Worm (Caenorhabditis elegans) whole organism, mixed stage, embryonic: ENCODE measurements around the gene C13F10.5.
A peak's percentile ranks its signal among the peaks of the same experiment; 100 is the strongest.

Experiments used
- bed-3 ChIP-seq: fragments of 200-800 bp; sonication (Bioruptor generic); optimal IDR thresholded peaks from 3 replicates; lab custom pipeline; 2018; ENCODE audit warnings: mild to moderate bottlenecking, missing genetic modification characterization, moderate library complexity, missing compliant biosample characterization
- blmp-1 ChIP-seq: fragments of 150-350 bp; optimal IDR thresholded peaks from 2 replicates; lab custom pipeline; 2014; ENCODE audit warnings: missing biosample characterization, missing genetic modification characterization
- ceh-39 ChIP-seq: fragments of 150-350 bp; optimal IDR thresholded peaks from 2 replicates; lab custom pipeline; 2014; ENCODE audit warnings: missing biosample characterization, missing genetic modification characterization
- ceh-43 ChIP-seq: fragments of 200-800 bp; sonication (Bioruptor generic); optimal IDR thresholded peaks from 2 replicates; lab custom pipeline; 2018; ENCODE audit warnings: mild to moderate bottlenecking, missing genetic modification characterization, moderate library complexity, missing compliant biosample characterization
- ceh-83 ChIP-seq: fragments of 200-800 bp; sonication (Bioruptor generic); optimal IDR thresholded peaks from 2 replicates; lab custom pipeline; 2018; ENCODE audit warnings: mild to moderate bottlenecking, missing genetic modification characterization, missing compliant biosample characterization
- drap-1 ChIP-seq: fragments of 200-800 bp; sonication (Bioruptor generic); optimal IDR thresholded peaks from 3 replicates; lab custom pipeline; 2018; ENCODE audit warnings: mild to moderate bottlenecking, missing genetic modification characterization, missing compliant biosample characterization
- elt-1 ChIP-seq: sonication (generic microtip); optimal IDR thresholded peaks from 2 replicates; lab custom pipeline; 2017; ENCODE audit warnings: missing genetic modification characterization, mild to moderate bottlenecking, missing compliant biosample characterization, antibody characterized with exemption, moderate library complexity, borderline replicate concordance; ENCODE audit not compliant: insufficient read depth
- elt-3 ChIP-seq: fragments of 150-350 bp; optimal IDR thresholded peaks from 2 replicates; lab custom pipeline; 2014; ENCODE audit warnings: missing biosample characterization, missing genetic modification characterization
- flh-1 ChIP-seq: fragments of 200-800 bp; sonication (Bioruptor generic); optimal IDR thresholded peaks from 2 replicates; lab custom pipeline; 2018; ENCODE audit warnings: mild to moderate bottlenecking, missing genetic modification characterization, moderate library complexity, missing compliant biosample characterization
- ham-2 ChIP-seq: fragments of 200-800 bp; sonication (Bioruptor generic); optimal IDR thresholded peaks from 2 replicates; lab custom pipeline; 2018; ENCODE audit warnings: mild to moderate bottlenecking, missing genetic modification characterization, missing compliant biosample characterization
- hlh-1 ChIP-seq: fragments of 150-350 bp; optimal IDR thresholded peaks from 2 replicates; lab custom pipeline; 2014; ENCODE audit warnings: missing biosample characterization, missing genetic modification reagents, missing genetic modification characterization
- lin-32 ChIP-seq: fragments of 200-800 bp; sonication (Bioruptor generic); optimal IDR thresholded peaks from 2 replicates; lab custom pipeline; 2018; ENCODE audit warnings: mild to moderate bottlenecking, missing genetic modification characterization, missing compliant biosample characterization
- mab-5 ChIP-seq: fragments of 150-350 bp; optimal IDR thresholded peaks from 2 replicates; lab custom pipeline; 2014; ENCODE audit warnings: missing biosample characterization, missing genetic modification characterization
- mep-1 ChIP-seq: fragments of 150-350 bp; optimal IDR thresholded peaks from 2 replicates; lab custom pipeline; 2017; ENCODE audit warnings: missing biosample characterization, missing genetic modification reagents, missing genetic modification characterization, inconsistent platforms
- mls-2 ChIP-seq: sonication (generic microtip); optimal IDR thresholded peaks from 2 replicates; lab custom pipeline; 2016; ENCODE audit warnings: mild to moderate bottlenecking, missing genetic modification characterization, moderate library complexity, missing compliant biosample characterization
- nhr-12 ChIP-seq: fragments of 150-350 bp; optimal IDR thresholded peaks from 2 replicates; lab custom pipeline; 2014; ENCODE audit warnings: missing biosample characterization, missing genetic modification characterization
- nhr-2 ChIP-seq: fragments of 150-350 bp; optimal IDR thresholded peaks from 2 replicates; lab custom pipeline; 2014; ENCODE audit warnings: missing biosample characterization, missing genetic modification characterization
- nhr-237 ChIP-seq: fragments of 150-350 bp; optimal IDR thresholded peaks from 2 replicates; lab custom pipeline; 2014; ENCODE audit warnings: missing biosample characterization, missing genetic modification characterization
- nhr-76 ChIP-seq: sonication (generic microtip); optimal IDR thresholded peaks from 2 replicates; lab custom pipeline; 2017; ENCODE audit warnings: missing biosample characterization, missing genetic modification characterization
- sem-2 ChIP-seq: fragments of 200-800 bp; sonication (Bioruptor generic); optimal IDR thresholded peaks from 2 replicates; lab custom pipeline; 2018; ENCODE audit warnings: mild to moderate bottlenecking, missing genetic modification characterization, missing compliant biosample characterization
- snpc-4 ChIP-seq: fragments of 150-350 bp; optimal IDR thresholded peaks from 2 replicates; lab custom pipeline; 2014; ENCODE audit warnings: missing biosample characterization, missing genetic modification characterization
- sptf-1 ChIP-seq: sonication (generic microtip); optimal IDR thresholded peaks from 2 replicates; lab custom pipeline; 2017; ENCODE audit warnings: mild to moderate bottlenecking, missing genetic modification characterization, moderate library complexity, missing compliant biosample characterization
- tbx-8 ChIP-seq: fragments of 200-800 bp; sonication (Bioruptor generic); optimal IDR thresholded peaks from 2 replicates; lab custom pipeline; 2018; ENCODE audit warnings: mild to moderate bottlenecking, missing genetic modification characterization, moderate library complexity, missing compliant biosample characterization
- unc-39 ChIP-seq: fragments of 150-350 bp; optimal IDR thresholded peaks from 2 replicates; lab custom pipeline; 2014; ENCODE audit warnings: missing biosample characterization, missing genetic modification characterization
- unc-62 ChIP-seq: fragments of 150-350 bp; optimal IDR thresholded peaks from 2 replicates; lab custom pipeline; 2014; ENCODE audit warnings: missing biosample characterization, missing genetic modification reagents, missing genetic modification characterization
- zip-8 ChIP-seq: fragments of 150-350 bp; optimal IDR thresholded peaks from 2 replicates; lab custom pipeline; 2014; ENCODE audit warnings: missing biosample characterization, missing genetic modification characterization
- ztf-11 ChIP-seq: fragments of 150-350 bp; optimal IDR thresholded peaks from 2 replicates; lab custom pipeline; 2014; ENCODE audit warnings: missing biosample characterization, missing genetic modification characterization

Gene C13F10.5

ce11 chrV:7218988-7219387 lies at the start of gene C13F10.5:
Gene C13F10.5, minus strand, starts transcription at chrV:7219088.
- TF ChIP-seq nhr-237, result no peak

ce11 chrV:7266021-7266420 lies 47.1 kb upstream of the C13F10.5 start, which contains the start of gene C13A2.7:
Gene C13A2.7, plus strand, starts transcription at chrV:7266321.
- TF ChIP-seq mep-1 (tag; lab: Kevin White, UChicago) (no peak), mls-2 (tag; lab: Kevin White, UChicago) (no peak), unc-62 (GFP tag; lab: Kevin White, UChicago) (no peak), ceh-43 (GFP tag; lab: Kevin White, UChicago) (no peak), bed-3 (no peak), unc-39 (tag; lab: Kevin White, UChicago) (no peak), ztf-11 (tag; lab: Kevin White, UChicago) (no peak), sptf-1 (tag; lab: Kevin White, UChicago) (no peak), zip-8 (no peak), elt-1 (tag; lab: Kevin White, UChicago) (no peak), sem-2 (no peak), hlh-1 (tag; lab: Kevin White, UChicago) (no peak), flh-1 (GFP tag; lab: Kevin White, UChicago) (no peak), nhr-2 (no peak), drap-1 (no peak), ceh-83 (GFP tag; lab: Kevin White, UChicago) (no peak)

- TF ChIP-seq bed-3, result no peak
- TF ChIP-seq, all 35 proteins: peak for 0
Measured at ce11 chrV:7264042-7264441, 45.2 kb upstream of the C13F10.5 start, which contains the start of gene C13A2.9. Gene C13A2.9, minus strand, starts transcription at chrV:7264142.

- TF ChIP-seq tbx-8 (GFP tag; lab: Kevin White, UChicago) (no peak), lin-32 (GFP tag; lab: Kevin White, UChicago) (no peak), sem-2 (no peak), zip-8 (no peak), hlh-1 (tag; lab: Kevin White, UChicago) (no peak), nhr-2 (no peak), blmp-1 (no peak), unc-62 (GFP tag; lab: Kevin White, UChicago) (no peak)
Measured at ce11 chrV:7258965-7259364, 40.1 kb upstream of the C13F10.5 start, which contains the start of gene C13A2.12. Gene C13A2.12, plus strand, starts transcription at chrV:7259265.

- TF ChIP-seq bed-3 (no peak), ceh-39 (tag; lab: Kevin White, UChicago) (no peak), tbx-8 (GFP tag; lab: Kevin White, UChicago) (no peak), nhr-76 (tag; lab: Kevin White, UChicago) (no peak), nhr-2 (no peak), unc-39 (tag; lab: Kevin White, UChicago) (no peak), nhr-237 (no peak), snpc-4 (tag; lab: Kevin White, UChicago) (no peak), elt-3 (tag; lab: Kevin White, UChicago) (no peak), nhr-12 (no peak), ztf-11 (tag; lab: Kevin White, UChicago) (no peak)
Measured at ce11 chrV:7255095-7255494, 36.2 kb upstream of the C13F10.5 start, which contains the start of gene C05C8.8. Gene C05C8.8, minus strand, starts transcription at chrV:7255195.

- no peak for TF ChIP-seq mab-5 (tag; lab: Kevin White, UChicago)
- TF ChIP-seq sem-2, result no peak
- no peak for TF ChIP-seq hlh-1 (tag; lab: Kevin White, UChicago)
- TF ChIP-seq nhr-12, result no peak
- no peak for TF ChIP-seq ztf-11 (tag; lab: Kevin White, UChicago)
- no peak for TF ChIP-seq blmp-1
Measured at ce11 chrV:7248227-7248953, 29.5 kb upstream of the C13F10.5 start.

ce11 chrV:7246951-7247350 lies 28.1 kb upstream of the C13F10.5 start, which contains the start of gene C05C8.7:
Gene C05C8.7, minus strand, starts transcription at chrV:7247050.
- TF ChIP-seq sem-2 (no peak), ham-2 (GFP tag; lab: Kevin White, UChicago) (peak; percentile 34)
